Worm (Caenorhabditis elegans): ENCODE measurements around the gene pcdr-1.

DNA sequence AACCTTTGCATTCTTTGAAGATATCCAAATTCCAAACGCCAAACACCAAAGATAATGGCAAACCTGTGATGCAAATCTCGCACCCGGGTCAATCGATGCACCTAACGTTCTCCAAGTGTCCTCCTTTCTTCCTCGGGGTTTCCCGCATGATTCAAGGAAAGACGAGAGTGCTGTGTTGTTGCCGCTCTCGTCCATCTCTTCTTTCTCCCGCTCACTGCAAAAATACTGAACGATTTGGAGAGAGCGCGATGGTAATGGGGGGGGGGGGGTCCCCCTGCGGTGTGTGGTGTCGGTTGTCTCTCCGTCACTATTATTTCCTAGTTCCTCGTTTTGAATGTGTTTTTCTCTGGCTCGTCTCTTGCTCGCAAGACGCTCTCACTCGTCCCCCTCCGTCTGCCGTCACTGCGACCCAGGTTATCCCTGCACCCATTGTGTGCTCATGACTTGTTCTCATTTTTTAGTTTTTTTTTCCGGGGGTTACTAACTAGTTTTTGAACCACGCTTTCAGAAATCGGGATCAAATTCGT is 40.9 kb downstream of the pcdr-1 start:
- TF ChIP-seq spr-1 (tag; optimal IDR thresholded peaks at IDR 0.05) = no peak
- peak; percentile 83 for TF ChIP-seq pha-4 (GFP tag; IDR thresholded peaks at IDR 0.05)
- TF ChIP-seq pha-4 (tag; optimal IDR thresholded peaks at IDR 0.05) = peak; percentile 3
- peak; percentile 67 to 95 for TF ChIP-seq mdl-1 (tag; optimal IDR thresholded peaks at IDR 0.05)
- TF ChIP-seq lim-7 (GFP tag; IDR thresholded peaks at IDR 0.05) = no peak
- TF ChIP-seq dve-1 (tag; optimal IDR thresholded peaks at IDR 0.05; ENCODE audit: insufficient read depth) = peak; percentile 72
- TF ChIP-seq dpl-1 (GFP tag; optimal IDR thresholded peaks at IDR 0.05) = no peak
- peak; percentile 54 for TF ChIP-seq gei-8 (GFP tag; optimal IDR thresholded peaks at IDR 0.05)
- no peak for TF ChIP-seq ama-1 (optimal IDR thresholded peaks at IDR 0.05)
